Worm (Caenorhabditis elegans): Measurements from ENCODE around the gene nspb-1.

ce11 chrIV:6634789-6635188 is 43.9 kb upstream of the nspb-1 start, which contains the start of gene metl-13:
- TF ChIP-seq nhr-237 (tag; optimal IDR thresholded peaks at IDR 0.05), result no peak
- TF ChIP-seq blmp-1 (tag; optimal IDR thresholded peaks at IDR 0.05), result no peak
- no peak for TF ChIP-seq nhr-76 (tag; optimal IDR thresholded peaks at IDR 0.05)
- no peak for TF ChIP-seq elt-3 (tag; optimal IDR thresholded peaks at IDR 0.05)
- TF ChIP-seq snpc-4 (tag; optimal IDR thresholded peaks at IDR 0.05), result no peak
- no peak for TF ChIP-seq nhr-28 (tag; optimal IDR thresholded peaks at IDR 0.05)
- no peak for TF ChIP-seq ztf-11 (tag; optimal IDR thresholded peaks at IDR 0.05)
- no peak for TF ChIP-seq unc-39 (tag; optimal IDR thresholded peaks at IDR 0.05)
- TF ChIP-seq nhr-12 (tag; optimal IDR thresholded peaks at IDR 0.05), result no peak
- TF ChIP-seq pha-4 (tag; optimal IDR thresholded peaks at IDR 0.05), result no peak
- TF ChIP-seq lsy-2 (tag; optimal IDR thresholded peaks at IDR 0.05), result no peak
- TF ChIP-seq drap-1 (GFP tag; optimal IDR thresholded peaks at IDR 0.05), result no peak
- TF ChIP-seq unc-62 (GFP tag; optimal IDR thresholded peaks at IDR 0.05), result no peak
- TF ChIP-seq lin-32 (GFP tag; optimal IDR thresholded peaks at IDR 0.05), result no peak

Data from whole organism, mixed stage, embryonic.